Fruit fly (Drosophila melanogaster) whole organism, prepupa: ENCODE results near the gene CG45486.
A peak's percentile ranks its signal among the peaks of the same experiment; 100 is the strongest.

Experiments used
- Blimp-1 ChIP-seq: fragments of 200-800 bp; sonication (Bioruptor generic); optimal IDR thresholded peaks from 3 replicates; lab custom pipeline; 2017; ENCODE audit warnings: missing biosample characterization, missing genetic modification characterization, mild to moderate bottlenecking, moderate library complexity, missing genetic modification reagents
- CG10631 ChIP-seq: fragments of 200-800 bp; sonication (Bioruptor generic); optimal IDR thresholded peaks from 2 replicates; lab custom pipeline; 2016; ENCODE audit warnings: missing biosample characterization, missing genetic modification characterization
- CG10669 ChIP-seq: fragments of 200-800 bp; sonication (Bioruptor generic); optimal IDR thresholded peaks from 3 replicates; lab custom pipeline; 2018; ENCODE audit warnings: missing biosample characterization, mild to moderate bottlenecking, missing genetic modification characterization, moderate library complexity
- CG11294 ChIP-seq: fragments of 200-800 bp; sonication (Bioruptor generic); IDR thresholded peaks from 2 replicates; pipeline ENCODE4 v1.3.6; 2022; ENCODE audit warnings: missing biosample characterization, missing genetic modification characterization
- CG11762 ChIP-seq: fragments of 200-800 bp; sonication (Bioruptor generic); optimal IDR thresholded peaks from 3 replicates; lab custom pipeline; 2016; ENCODE audit warnings: missing biosample characterization, missing genetic modification characterization; ENCODE audit not compliant: insufficient read depth
- CG11902 ChIP-seq: fragments of 200-800 bp; sonication (Bioruptor generic); optimal IDR thresholded peaks from 3 replicates; lab custom pipeline; 2016; ENCODE audit warnings: missing biosample characterization, missing genetic modification characterization
- CG1621 ChIP-seq: fragments of 200-800 bp; sonication (Bioruptor generic); optimal IDR thresholded peaks from 3 replicates; lab custom pipeline; 2018; ENCODE audit warnings: missing biosample characterization, mild to moderate bottlenecking, missing genetic modification characterization
- CG16779 ChIP-seq: fragments of 200-800 bp; sonication (Bioruptor generic); optimal IDR thresholded peaks from 3 replicates; lab custom pipeline; 2017; ENCODE audit warnings: missing biosample characterization, mild to moderate bottlenecking, missing genetic modification characterization
- CG31627 ChIP-seq: fragments of 200-800 bp; sonication (Bioruptor generic); optimal IDR thresholded peaks from 3 replicates; lab custom pipeline; 2016; ENCODE audit warnings: missing biosample characterization, missing genetic modification characterization
- CG32006 ChIP-seq: fragments of 200-800 bp; sonication (Bioruptor generic); optimal IDR thresholded peaks from 3 replicates; lab custom pipeline; 2017; ENCODE audit warnings: missing biosample characterization, mild to moderate bottlenecking, missing genetic modification characterization
- CG34406 ChIP-seq: fragments of 200-800 bp; sonication (Bioruptor generic); optimal IDR thresholded peaks from 3 replicates; lab custom pipeline; 2016; ENCODE audit warnings: missing biosample characterization, missing genetic modification characterization
- CG6163 ChIP-seq: fragments of 200-800 bp; sonication (Bioruptor generic); IDR thresholded peaks from 3 replicates; pipeline ENCODE4 v1.3.6; 2022; ENCODE audit warnings: missing biosample characterization, missing genetic modification characterization
- CG6276 ChIP-seq: fragments of 200-800 bp; sonication (Bioruptor generic); optimal IDR thresholded peaks from 2 replicates; lab custom pipeline; 2017; ENCODE audit warnings: missing biosample characterization, mild to moderate bottlenecking, missing genetic modification characterization
- CG6792 ChIP-seq: fragments of 200-800 bp; sonication (Bioruptor generic); optimal IDR thresholded peaks from 3 replicates; lab custom pipeline; 2016; ENCODE audit warnings: missing biosample characterization, missing genetic modification characterization
- CG6854 ChIP-seq: fragments of 200-800 bp; sonication (Bioruptor generic); optimal IDR thresholded peaks from 2 replicates; lab custom pipeline; 2017; ENCODE audit warnings: missing biosample characterization, mild to moderate bottlenecking, missing genetic modification characterization
- CG7368 ChIP-seq: fragments of 200-800 bp; sonication (Bioruptor generic); optimal IDR thresholded peaks from 3 replicates; lab custom pipeline; 2016; ENCODE audit warnings: missing biosample characterization, missing genetic modification characterization
- CG8119 ChIP-seq: fragments of 200-800 bp; sonication (Bioruptor generic); IDR thresholded peaks from 3 replicates; pipeline ENCODE4 v1.3.6; 2022; ENCODE audit warnings: missing biosample characterization, missing genetic modification characterization
- CG8632 ChIP-seq: fragments of 200-800 bp; sonication (Bioruptor generic); optimal IDR thresholded peaks from 3 replicates; lab custom pipeline; 2016; ENCODE audit warnings: missing biosample characterization, missing genetic modification characterization
- CG9139 ChIP-seq: fragments of 200-800 bp; sonication (Bioruptor generic); optimal IDR thresholded peaks from 3 replicates; lab custom pipeline; 2017; ENCODE audit warnings: missing biosample characterization, mild to moderate bottlenecking, missing genetic modification characterization
- Eip75B ChIP-seq: fragments of 200-800 bp; sonication (Bioruptor generic); optimal IDR thresholded peaks from 3 replicates; lab custom pipeline; 2016; ENCODE audit warnings: missing biosample characterization, missing genetic modification characterization
- Eip78C ChIP-seq: fragments of 200-800 bp; sonication (Bioruptor generic); peaks from one replicate; lab custom pipeline; 2016; ENCODE audit warnings: missing biosample characterization, missing genetic modification characterization
- Eip93F ChIP-seq: fragments of 200-800 bp; sonication (Bioruptor generic); optimal IDR thresholded peaks from 2 replicates; lab custom pipeline; 2016; ENCODE audit warnings: missing biosample characterization, mild to moderate bottlenecking, missing genetic modification characterization
- Ets21C ChIP-seq: fragments of 200-800 bp; sonication (Bioruptor generic); optimal IDR thresholded peaks from 3 replicates; lab custom pipeline; 2016; ENCODE audit warnings: missing biosample characterization, missing genetic modification characterization
- Ets96B ChIP-seq: fragments of 200-800 bp; optimal IDR thresholded peaks from 2 replicates; lab custom pipeline; 2019; ENCODE audit warnings: missing biosample characterization, mild to moderate bottlenecking, missing genetic modification characterization, moderate library complexity
- Gug ChIP-seq: fragments of 200-800 bp; sonication (Bioruptor generic); IDR thresholded peaks from 2 replicates; pipeline ENCODE4 v1.3.6; 2022; ENCODE audit warnings: missing biosample characterization, missing genetic modification characterization
- Hr38 ChIP-seq: sonication (Bioruptor generic); optimal IDR thresholded peaks from 2 replicates; lab custom pipeline; 2016; ENCODE audit warnings: missing biosample characterization, missing genetic modification characterization
- Hr39 ChIP-seq: fragments of 200-800 bp; sonication (Bioruptor generic); optimal IDR thresholded peaks from 2 replicates; lab custom pipeline; 2016; ENCODE audit warnings: missing biosample characterization, missing genetic modification characterization
- Hr4 ChIP-seq: fragments of 200-800 bp; sonication (Bioruptor generic); optimal IDR thresholded peaks from 3 replicates; lab custom pipeline; 2016; ENCODE audit warnings: missing biosample characterization, missing genetic modification characterization
- Met ChIP-seq: fragments of 200-800 bp; sonication (Bioruptor generic); optimal IDR thresholded peaks from 3 replicates; lab custom pipeline; 2016; ENCODE audit warnings: missing biosample characterization, missing genetic modification characterization
- Smox ChIP-seq: fragments of 200-800 bp; sonication (Bioruptor generic); optimal IDR thresholded peaks from 3 replicates; lab custom pipeline; 2016; ENCODE audit warnings: missing biosample characterization, missing genetic modification characterization
- Sox102F ChIP-seq: fragments of 200-800 bp; sonication (Bioruptor generic); optimal IDR thresholded peaks from 2 replicates; lab custom pipeline; 2016; ENCODE audit warnings: missing biosample characterization, mild to moderate bottlenecking, missing genetic modification characterization
- Sox14 ChIP-seq: fragments of 200-800 bp; sonication (Bioruptor generic); optimal IDR thresholded peaks from 3 replicates; lab custom pipeline; 2016; ENCODE audit warnings: missing biosample characterization, missing genetic modification characterization
- Sox15 ChIP-seq: fragments of 200-800 bp; sonication (Bioruptor generic); optimal IDR thresholded peaks from 3 replicates; lab custom pipeline; 2016; ENCODE audit warnings: missing biosample characterization, missing genetic modification characterization
- achi ChIP-seq: fragments of 200-800 bp; sonication (Bioruptor generic); optimal IDR thresholded peaks from 3 replicates; lab custom pipeline; 2016; ENCODE audit warnings: missing biosample characterization, missing genetic modification characterization
- acj6 ChIP-seq: fragments of 200-800 bp; sonication (Bioruptor generic); optimal IDR thresholded peaks from 3 replicates; lab custom pipeline; 2016; ENCODE audit warnings: missing biosample characterization, missing genetic modification characterization
- cyc ChIP-seq: fragments of 200-800 bp; sonication (Bioruptor generic); optimal IDR thresholded peaks from 3 replicates; lab custom pipeline; 2016; ENCODE audit warnings: missing biosample characterization, missing genetic modification characterization
- dac ChIP-seq: fragments of 200-800 bp; sonication (Bioruptor generic); optimal IDR thresholded peaks from 2 replicates; lab custom pipeline; 2017; ENCODE audit warnings: missing biosample characterization, mild to moderate bottlenecking, missing genetic modification characterization
- dsx ChIP-seq: fragments of 200-800 bp; optimal IDR thresholded peaks from 3 replicates; lab custom pipeline; 2019; ENCODE audit warnings: missing biosample characterization, mild to moderate bottlenecking, missing genetic modification characterization, moderate library complexity; ENCODE audit not compliant: poor library complexity, severe bottlenecking
- eg ChIP-seq: fragments of 200-800 bp; sonication (Bioruptor generic); IDR thresholded peaks from 3 replicates; pipeline ENCODE4 v1.3.6; 2022; ENCODE audit warnings: missing biosample characterization, missing genetic modification characterization
- esn ChIP-seq: fragments of 200-800 bp; sonication (Bioruptor generic); optimal IDR thresholded peaks from 2 replicates; lab custom pipeline; 2016; ENCODE audit warnings: missing biosample characterization, mild to moderate bottlenecking, missing genetic modification characterization, moderate library complexity
- fd59A ChIP-seq: fragments of 200-800 bp; sonication (Bioruptor generic); optimal IDR thresholded peaks from 2 replicates; lab custom pipeline; 2017; ENCODE audit warnings: missing biosample characterization, mild to moderate bottlenecking, missing genetic modification characterization, missing genetic modification reagents
- fd85E ChIP-seq: fragments of 200-800 bp; sonication (Bioruptor generic); optimal IDR thresholded peaks from 3 replicates; lab custom pipeline; 2016; ENCODE audit warnings: missing biosample characterization, missing genetic modification characterization
- fkh ChIP-seq: fragments of 200-800 bp; sonication (Bioruptor generic); optimal IDR thresholded peaks from 3 replicates; lab custom pipeline; 2017; ENCODE audit warnings: missing biosample characterization, mild to moderate bottlenecking, missing genetic modification characterization, moderate library complexity
- lz ChIP-seq: fragments of 200-800 bp; sonication (Bioruptor generic); optimal IDR thresholded peaks from 3 replicates; lab custom pipeline; 2016; ENCODE audit warnings: missing biosample characterization, missing genetic modification characterization
- net ChIP-seq: fragments of 200-800 bp; sonication (Bioruptor generic); optimal IDR thresholded peaks from 3 replicates; lab custom pipeline; 2016; ENCODE audit warnings: missing biosample characterization, missing genetic modification characterization
- pdm3 ChIP-seq: fragments of 200-800 bp; sonication (Bioruptor generic); optimal IDR thresholded peaks from 3 replicates; lab custom pipeline; 2016; ENCODE audit warnings: missing biosample characterization, missing genetic modification characterization
- salr ChIP-seq, 2 experiments: fragments of 200-800 bp; sonication (Bioruptor generic); optimal IDR thresholded peaks; 3 replicates each; lab custom pipeline; 2016 to 2018; ENCODE audit warnings: missing biosample characterization in 2 of 2, missing genetic modification characterization in 2 of 2, mild to moderate bottlenecking in 1 of 2
- spab ChIP-seq: fragments of 200-800 bp; sonication (Bioruptor generic); optimal IDR thresholded peaks from 2 replicates; lab custom pipeline; 2017; ENCODE audit warnings: missing biosample characterization, mild to moderate bottlenecking, missing genetic modification characterization, missing genetic modification reagents
- svp ChIP-seq: fragments of 200-800 bp; sonication (Bioruptor generic); peaks from one replicate; lab custom pipeline; 2016; ENCODE audit warnings: missing biosample characterization, missing genetic modification characterization
- topi ChIP-seq: fragments of 200-800 bp; sonication (Bioruptor generic); optimal IDR thresholded peaks from 3 replicates; lab custom pipeline; 2016; ENCODE audit warnings: missing biosample characterization, missing genetic modification characterization
- vri ChIP-seq: fragments of 200-800 bp; sonication (Bioruptor generic); optimal IDR thresholded peaks from 3 replicates; lab custom pipeline; 2016; ENCODE audit warnings: missing biosample characterization, mild to moderate bottlenecking, missing genetic modification characterization

The CG45486 gene

dm6 chrX:19889128-19889756 is 20.7 kb downstream of the CG45486 start:
- no peak for TF ChIP-seq fd85E (GFP tag; lab: Kevin White, UChicago)
- TF ChIP-seq CG10631 (GFP tag; lab: Kevin White, UChicago) = peak; percentile 76
- peak; percentile 90 for TF ChIP-seq Eip78C (GFP tag; lab: Kevin White, UChicago)
- TF ChIP-seq net = peak; percentile 65
- peak; percentile 85 for TF ChIP-seq cyc (GFP tag; lab: Kevin White, UChicago)
- no peak for TF ChIP-seq CG6276
- peak; percentile 70 for TF ChIP-seq Ets21C (GFP tag; lab: Kevin White, UChicago)
- peak; percentile 14; the same call in 1 of the 2 replicates for TF ChIP-seq CG11294 (GFP tag; lab: Robert Waterston, UW)
- TF ChIP-seq CG1621 (tag; lab: Kevin White, UChicago) = peak; percentile 72
- TF ChIP-seq vri (GFP tag; lab: Kevin White, UChicago) = peak; percentile 58
- peak; percentile 79 for TF ChIP-seq topi (GFP tag; lab: Kevin White, UChicago)
- TF ChIP-seq CG10669 = peak; percentile 78
- TF ChIP-seq CG32006 (GFP tag; lab: Kevin White, UChicago) = peak; percentile 66
- TF ChIP-seq CG6792 (GFP tag; lab: Kevin White, UChicago) = peak; percentile 75
- peak; percentile 85 for TF ChIP-seq svp
- no peak for TF ChIP-seq Blimp-1 (GFP tag; lab: Kevin White, UChicago)
- peak; percentile 28 for TF ChIP-seq CG9139 (GFP tag; lab: Kevin White, UChicago)
- peak; percentile 73 for TF ChIP-seq Smox (GFP tag; lab: Kevin White, UChicago)
- peak; percentile 1 for TF ChIP-seq CG6854 (GFP tag; lab: Kevin White, UChicago)
- TF ChIP-seq fkh (GFP tag; lab: Kevin White, UChicago) = peak; percentile 30
- peak; percentile 85 for TF ChIP-seq Hr39
- TF ChIP-seq CG34406 (GFP tag; lab: Kevin White, UChicago) = peak; percentile 63
- peak; percentile 43 for TF ChIP-seq CG11762 (GFP tag; lab: Kevin White, UChicago)
- TF ChIP-seq dsx (GFP tag; lab: Kevin White, UChicago) = peak; percentile 63
- peak; percentile 67 for TF ChIP-seq achi (GFP tag; lab: Kevin White, UChicago)
- peak; percentile 82 for TF ChIP-seq CG31627 (GFP tag; lab: Kevin White, UChicago)
- TF ChIP-seq fd59A (GFP tag; lab: Kevin White, UChicago) = peak; percentile 62
- TF ChIP-seq salr (GFP tag; optimal IDR thresholded peaks at IDR 0.05; lab: Kevin White, UChicago) = peak in 1 of 2 experiments; percentile 76
- TF ChIP-seq Eip75B (GFP tag; lab: Kevin White, UChicago) = peak; percentile 78
- peak; percentile 32 for TF ChIP-seq dac (GFP tag; lab: Kevin White, UChicago)
- peak; percentile 77 for TF ChIP-seq acj6 (GFP tag; lab: Kevin White, UChicago)
- TF ChIP-seq lz = peak; percentile 81
- no peak for TF ChIP-seq CG16779 (tag; lab: Kevin White, UChicago)
- TF ChIP-seq pdm3 (GFP tag; lab: Kevin White, UChicago) = peak; percentile 81
- TF ChIP-seq CG7368 (GFP tag; lab: Kevin White, UChicago) = peak; percentile 70
- TF ChIP-seq CG8632 (GFP tag; lab: Kevin White, UChicago) = peak; percentile 76
- peak; percentile 63; the same call in 2 of the 3 replicates for TF ChIP-seq eg (GFP tag; lab: Robert Waterston, UW)
- peak; percentile 66 for TF ChIP-seq Hr4
- TF ChIP-seq Gug (GFP tag; lab: Robert Waterston, UW) = no peak
- TF ChIP-seq CG11902 (GFP tag; lab: Kevin White, UChicago) = peak; percentile 57
- peak; percentile 83 for TF ChIP-seq esn (GFP tag; lab: Kevin White, UChicago)
- TF ChIP-seq Sox15 (GFP tag; lab: Kevin White, UChicago) = peak; percentile 61
- no peak for TF ChIP-seq Hr38 (GFP tag; lab: Kevin White, UChicago)
- peak; percentile 33; the same call in 1 of the 3 replicates for TF ChIP-seq CG8119 (GFP tag; lab: Robert Waterston, UW)
- peak; percentile 75 for TF ChIP-seq Sox14 (GFP tag; lab: Kevin White, UChicago)
- TF ChIP-seq Eip93F (GFP tag; lab: Kevin White, UChicago) = no peak
- peak; percentile 67 for TF ChIP-seq Ets96B (tag; lab: Kevin White, UChicago)
- peak; percentile 79 for TF ChIP-seq Sox102F (GFP tag; lab: Kevin White, UChicago)
- peak; percentile 80 for TF ChIP-seq Met (GFP tag; lab: Kevin White, UChicago)
- peak; percentile 50 for TF ChIP-seq spab (GFP tag; lab: Kevin White, UChicago)
- TF ChIP-seq CG6163 (GFP tag; lab: Robert Waterston, UW) = peak; percentile 82
